Worm (Caenorhabditis elegans) whole organism, mixed stage, embryonic: ENCODE measurements around the gene nhr-12.

Source experiments
- blmp-1 ChIP-seq: fragments of 150-350 bp; optimal IDR thresholded peaks from 2 replicates; lab custom pipeline; 2014; ENCODE audit warnings: missing biosample characterization, missing genetic modification characterization
- ceh-39 ChIP-seq: fragments of 150-350 bp; optimal IDR thresholded peaks from 2 replicates; lab custom pipeline; 2014; ENCODE audit warnings: missing biosample characterization, missing genetic modification characterization
- ces-1 ChIP-seq: fragments of 150-350 bp; optimal IDR thresholded peaks from 2 replicates; lab custom pipeline; 2014; ENCODE audit warnings: missing biosample characterization, missing genetic modification reagents, missing genetic modification characterization
- elt-1 ChIP-seq: sonication (generic microtip); optimal IDR thresholded peaks from 2 replicates; lab custom pipeline; 2017; ENCODE audit warnings: missing genetic modification characterization, mild to moderate bottlenecking, missing compliant biosample characterization, antibody characterized with exemption, moderate library complexity, borderline replicate concordance; ENCODE audit not compliant: insufficient read depth
- elt-3 ChIP-seq: fragments of 150-350 bp; optimal IDR thresholded peaks from 2 replicates; lab custom pipeline; 2014; ENCODE audit warnings: missing biosample characterization, missing genetic modification characterization
- hlh-1 ChIP-seq: fragments of 150-350 bp; optimal IDR thresholded peaks from 2 replicates; lab custom pipeline; 2014; ENCODE audit warnings: missing biosample characterization, missing genetic modification reagents, missing genetic modification characterization
- lin-13 ChIP-seq: fragments of 150-350 bp; optimal IDR thresholded peaks from 2 replicates; lab custom pipeline; 2014; ENCODE audit warnings: missing biosample characterization, missing genetic modification characterization
- lsy-2 ChIP-seq: fragments of 150-350 bp; optimal IDR thresholded peaks from 2 replicates; lab custom pipeline; 2014; ENCODE audit warnings: missing biosample characterization, missing genetic modification characterization
- nhr-2 ChIP-seq: fragments of 150-350 bp; optimal IDR thresholded peaks from 2 replicates; lab custom pipeline; 2014; ENCODE audit warnings: missing biosample characterization, missing genetic modification characterization
- nhr-237 ChIP-seq: fragments of 150-350 bp; optimal IDR thresholded peaks from 2 replicates; lab custom pipeline; 2014; ENCODE audit warnings: missing biosample characterization, missing genetic modification characterization
- nhr-28 ChIP-seq: fragments of 150-350 bp; optimal IDR thresholded peaks from 2 replicates; lab custom pipeline; 2014; ENCODE audit warnings: missing biosample characterization, missing genetic modification characterization
- pha-4 ChIP-seq: fragments of 150-350 bp; optimal IDR thresholded peaks from 2 replicates; lab custom pipeline; 2018; ENCODE audit warnings: missing biosample characterization, missing genetic modification reagents, missing genetic modification characterization
- unc-62 ChIP-seq: fragments of 150-350 bp; optimal IDR thresholded peaks from 2 replicates; lab custom pipeline; 2014; ENCODE audit warnings: missing biosample characterization, missing genetic modification reagents, missing genetic modification characterization
- ztf-11 ChIP-seq: fragments of 150-350 bp; optimal IDR thresholded peaks from 2 replicates; lab custom pipeline; 2014; ENCODE audit warnings: missing biosample characterization, missing genetic modification characterization

DNA sequence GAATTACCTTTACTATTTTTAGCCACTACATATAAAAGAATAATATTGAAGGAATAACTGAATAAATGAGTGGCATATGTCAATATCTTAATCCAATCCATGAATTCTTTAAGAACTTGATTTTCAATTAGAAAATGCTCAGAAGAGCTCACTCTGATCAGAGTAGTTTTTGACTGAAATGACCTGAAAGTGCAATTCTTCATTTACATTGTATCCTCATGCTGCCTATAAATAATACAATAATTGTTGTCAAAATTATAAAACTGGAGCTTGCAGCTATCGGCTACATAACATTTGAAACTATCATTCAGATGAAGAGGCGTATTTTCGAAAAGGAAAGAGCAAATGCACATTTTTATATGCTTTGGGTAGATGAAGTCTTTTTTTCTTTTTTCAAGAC is 38.8 kb upstream of the nhr-12 start, which contains the start of gene srxa-19:
- TF ChIP-seq ces-1 (GFP tag; lab: Kevin White, UChicago) = no peak
- TF ChIP-seq lsy-2 (tag; lab: Kevin White, UChicago) = no peak
- TF ChIP-seq nhr-2 (tag; lab: Kevin White, UChicago) = no peak
- TF ChIP-seq nhr-237 (tag; lab: Kevin White, UChicago) = no peak
- TF ChIP-seq elt-3 = no peak
- no peak for TF ChIP-seq blmp-1 (tag; lab: Kevin White, UChicago)
- no peak for TF ChIP-seq unc-62
- no peak for TF ChIP-seq lin-13
- no peak for TF ChIP-seq ceh-39 (tag; lab: Kevin White, UChicago)
- TF ChIP-seq nhr-28 = no peak
- no peak for TF ChIP-seq elt-1 (tag; lab: Kevin White, UChicago)
- TF ChIP-seq pha-4 (tag; lab: Kevin White, UChicago) = no peak
- no peak for TF ChIP-seq hlh-1 (tag; lab: Kevin White, UChicago)
- no peak for TF ChIP-seq ztf-11 (tag; lab: Kevin White, UChicago)
